Fruit fly (Drosophila melanogaster): Measurements from ENCODE around the gene mv.

dm6 chr3L:1900633-1901032, 63.3 kb downstream of the mv start:
- TF ChIP-seq psq (GFP tag; optimal IDR thresholded peaks at IDR 0.05) (no peak), sage (GFP tag; optimal IDR thresholded peaks at IDR 0.05) (no peak), ey (GFP tag; optimal IDR thresholded peaks at IDR 0.05) (no peak), CG9705 (GFP tag; optimal IDR thresholded peaks at IDR 0.05) (no peak), br (GFP tag; optimal IDR thresholded peaks at IDR 0.05) (no peak)

Data from whole organism, wandering third instar larva.